Worm (Caenorhabditis elegans) whole organism, L4/young adult: ENCODE results near the gene F02E11.7.

Experiments used
- W03F9.2 ChIP-seq: fragments of 150-350 bp; optimal IDR thresholded peaks from 2 replicates; lab custom pipeline; 2014; ENCODE audit warnings: missing biosample characterization, missing genetic modification characterization
- him-1 ChIP-seq: sonication (generic microtip); optimal IDR thresholded peaks from 2 replicates; lab custom pipeline; 2016; ENCODE audit warnings: missing genotype, missing genetic modification reagents, missing genetic modification characterization, missing compliant biosample characterization

ce11 chrII:3303582-3303981, 36.1 kb downstream of the F02E11.7 start:
- TF ChIP-seq him-1 (tag; lab: Kevin White, UChicago) (no peak), W03F9.2 (tag; lab: Kevin White, UChicago) (no peak)
